Fruit fly (Drosophila melanogaster) whole organism, embryonic: Measurements from ENCODE around the gene CG5262.
A peak's percentile ranks its signal among the peaks of the same experiment; 100 is the strongest.

Experiments
- Abd-B ChIP-seq: fragments of 200-800 bp; sonication (Bioruptor generic); optimal IDR thresholded peaks from 2 replicates; lab custom pipeline; 2018; ENCODE audit warnings: missing biosample characterization, mild to moderate bottlenecking, missing genetic modification characterization, moderate library complexity
- CG10654 ChIP-seq: fragments of 200-800 bp; sonication (Bioruptor generic); optimal IDR thresholded peaks from 2 replicates; lab custom pipeline; 2016; ENCODE audit warnings: missing biosample characterization, missing genetic modification characterization
- CG11456 ChIP-seq: fragments of 200-800 bp; sonication (Bioruptor generic); IDR thresholded peaks from 3 replicates; pipeline ENCODE4 v1.3.6; 2022; ENCODE audit warnings: missing biosample characterization, missing genetic modification characterization
- CG11723 ChIP-seq: fragments of 200-800 bp; sonication (Bioruptor generic); optimal IDR thresholded peaks from 2 replicates; lab custom pipeline; 2017; ENCODE audit warnings: missing biosample characterization, mild to moderate bottlenecking, missing genetic modification characterization
- CG12071 ChIP-seq: fragments of 200-800 bp; sonication (Bioruptor generic); optimal IDR thresholded peaks from 3 replicates; lab custom pipeline; 2018; ENCODE audit warnings: missing biosample characterization, mild to moderate bottlenecking, missing genetic modification characterization
- CG1233 ChIP-seq: fragments of 200-800 bp; sonication (Bioruptor generic); optimal IDR thresholded peaks from 4 replicates; lab custom pipeline; 2018; ENCODE audit warnings: missing biosample characterization, mild to moderate bottlenecking, missing genetic modification characterization
- CG13123 ChIP-seq: fragments of 200-800 bp; sonication (Bioruptor generic); optimal IDR thresholded peaks from 2 replicates; lab custom pipeline; 2016; ENCODE audit warnings: missing biosample characterization, missing genetic modification characterization
- CG13424 ChIP-seq: fragments of 200-800 bp; sonication (Bioruptor generic); optimal IDR thresholded peaks from 2 replicates; lab custom pipeline; 2019; ENCODE audit warnings: missing biosample characterization, mild to moderate bottlenecking, missing genetic modification characterization, moderate library complexity
- CG15073 ChIP-seq: fragments of 200-800 bp; sonication (Bioruptor generic); optimal IDR thresholded peaks from 2 replicates; lab custom pipeline; 2016; ENCODE audit warnings: missing biosample characterization, missing genetic modification characterization
- CG17385 ChIP-seq: fragments of 200-800 bp; sonication (Bioruptor generic); optimal IDR thresholded peaks from 3 replicates; lab custom pipeline; 2018; ENCODE audit warnings: missing biosample characterization, mild to moderate bottlenecking, missing genetic modification characterization
- CG1832 ChIP-seq: fragments of 200-800 bp; sonication (Bioruptor generic); optimal IDR thresholded peaks from 2 replicates; lab custom pipeline; 2017; ENCODE audit warnings: missing biosample characterization, mild to moderate bottlenecking, missing genetic modification characterization, inconsistent platforms
- CG31441 ChIP-seq: fragments of 200-800 bp; sonication (Bioruptor generic); IDR thresholded peaks from 2 replicates; pipeline ENCODE4 v1.3.6; 2022; ENCODE audit warnings: missing biosample characterization, missing genetic modification characterization
- CG32772 ChIP-seq: fragments of 200-800 bp; sonication (Bioruptor generic); IDR thresholded peaks from 2 replicates; pipeline ENCODE4 v1.3.6; 2022; ENCODE audit warnings: missing biosample characterization, missing genetic modification characterization
- CG5953 ChIP-seq: fragments of 200-800 bp; sonication (Bioruptor generic); IDR thresholded peaks from 2 replicates; pipeline ENCODE4 v1.3.6; 2022; ENCODE audit warnings: missing biosample characterization, missing genetic modification characterization
- CG6689 ChIP-seq: fragments of 200-800 bp; sonication (Bioruptor generic); IDR thresholded peaks from 2 replicates; pipeline ENCODE4 v1.3.6; 2022; ENCODE audit warnings: missing biosample characterization, missing genetic modification characterization
- CG7271 ChIP-seq: fragments of 200-800 bp; sonication (Bioruptor generic); optimal IDR thresholded peaks from 2 replicates; lab custom pipeline; 2018; ENCODE audit warnings: missing biosample characterization, mild to moderate bottlenecking, missing genetic modification characterization, moderate library complexity
- CG7963 ChIP-seq: fragments of 200-800 bp; sonication (Bioruptor generic); IDR thresholded peaks from 3 replicates; pipeline ENCODE4 v1.3.6; 2022; ENCODE audit warnings: missing biosample characterization, missing genetic modification characterization; ENCODE audit not compliant: partially characterized antibody
- CG8290 ChIP-seq, 3 experiments: fragments of 200-800 bp; sonication (Bioruptor generic); optimal IDR thresholded peaks; 2 replicates each; lab custom pipeline; 2016 to 2019; ENCODE audit warnings: missing biosample characterization in 3 of 3, missing genetic modification characterization in 3 of 3, mild to moderate bottlenecking in 2 of 3, moderate library complexity in 1 of 3
- CG9727 ChIP-seq: fragments of 200-800 bp; sonication (Bioruptor generic); optimal IDR thresholded peaks from 3 replicates; lab custom pipeline; 2017; ENCODE audit warnings: missing biosample characterization, mild to moderate bottlenecking, missing genetic modification characterization
- D19A ChIP-seq: fragments of 200-800 bp; optimal IDR thresholded peaks from 3 replicates; lab custom pipeline; 2019; ENCODE audit warnings: missing biosample characterization, mild to moderate bottlenecking, missing genetic modification characterization, moderate library complexity
- Dip2 ChIP-seq: fragments of 200-800 bp; sonication (Bioruptor generic); IDR thresholded peaks from 2 replicates; pipeline ENCODE4 v1.3.6; 2022; ENCODE audit warnings: missing biosample characterization, missing genetic modification characterization
- Ets97D ChIP-seq: fragments of 200-800 bp; sonication (Bioruptor generic); optimal IDR thresholded peaks from 3 replicates; lab custom pipeline; 2016; ENCODE audit warnings: missing biosample characterization, missing genetic modification characterization
- GATAe ChIP-seq: fragments of 200-800 bp; sonication (Bioruptor generic); conservative IDR thresholded peaks from 2 replicates; pipeline ENCODE4 v1.3.6; 2022; ENCODE audit warnings: missing biosample characterization, missing genetic modification characterization
- Gsc ChIP-seq: fragments of 200-800 bp; sonication (Bioruptor generic); IDR thresholded peaks from 2 replicates; pipeline ENCODE4 v1.3.6; 2022; ENCODE audit warnings: missing biosample characterization, missing genetic modification characterization
- Gug ChIP-seq: fragments of 200-800 bp; sonication (Bioruptor generic); IDR thresholded peaks from 4 replicates; pipeline ENCODE4 v1.3.6; 2022; ENCODE audit warnings: missing biosample characterization, missing genetic modification characterization
- Hmx ChIP-seq: fragments of 200-800 bp; sonication (Bioruptor generic); optimal IDR thresholded peaks from 2 replicates; lab custom pipeline; 2016; ENCODE audit warnings: missing biosample characterization, missing genetic modification characterization
- Hr3 ChIP-seq: fragments of 200-800 bp; sonication (Bioruptor generic); optimal IDR thresholded peaks from 3 replicates; lab custom pipeline; 2016; ENCODE audit warnings: missing biosample characterization, missing genetic modification characterization
- NC2α ChIP-seq: fragments of 200-800 bp; sonication (Bioruptor generic); optimal IDR thresholded peaks from 2 replicates; lab custom pipeline; 2016; ENCODE audit warnings: missing biosample characterization, missing genetic modification characterization
- NC2β ChIP-seq: fragments of 200-800 bp; sonication (Bioruptor generic); optimal IDR thresholded peaks from 2 replicates; lab custom pipeline; 2016; ENCODE audit warnings: missing biosample characterization, missing genetic modification characterization
- Nf-YB ChIP-seq: fragments of 200-800 bp; sonication (Bioruptor generic); optimal IDR thresholded peaks from 3 replicates; lab custom pipeline; 2019; ENCODE audit warnings: missing biosample characterization, mild to moderate bottlenecking, missing genetic modification characterization, moderate library complexity
- Nf-YC ChIP-seq: fragments of 200-800 bp; optimal IDR thresholded peaks from 3 replicates; lab custom pipeline; 2019; ENCODE audit warnings: missing biosample characterization, mild to moderate bottlenecking, missing genetic modification characterization, moderate library complexity
- Sry-β ChIP-seq: fragments of 200-800 bp; sonication (Bioruptor generic); optimal IDR thresholded peaks from 2 replicates; lab custom pipeline; 2018; ENCODE audit warnings: missing biosample characterization, mild to moderate bottlenecking, missing genetic modification characterization, moderate library complexity
- Stat92E ChIP-seq, 3 experiments: fragments of >200 bp in 2 of 3; fragments of 200-800 bp in 1 of 3; sonication (Bioruptor generic) in 1 of 3; optimal IDR thresholded peaks; 2 replicates each; lab custom pipeline; 2017 to 2019; ENCODE audit warnings: missing biosample characterization in 3 of 3, missing genetic modification characterization in 3 of 3, mild to moderate bottlenecking in 1 of 3, moderate library complexity in 1 of 3
- danr ChIP-seq: fragments of 200-800 bp; sonication (Bioruptor generic); IDR thresholded peaks from 2 replicates; pipeline ENCODE4 v1.3.6; 2022; ENCODE audit warnings: missing biosample characterization, missing genetic modification characterization
- ewg ChIP-seq: fragments of 200-800 bp; sonication (Bioruptor generic); optimal IDR thresholded peaks from 3 replicates; lab custom pipeline; 2017; ENCODE audit warnings: mild to moderate bottlenecking, missing biosample characterization, missing genetic modification reagents, missing genetic modification characterization
- gro ChIP-seq: fragments of 200-800 bp; sonication (Bioruptor generic); optimal IDR thresholded peaks from 2 replicates; lab custom pipeline; 2016; ENCODE audit warnings: missing biosample characterization, missing genetic modification characterization
- kni ChIP-seq: fragments of 200-800 bp; sonication (Bioruptor generic); optimal IDR thresholded peaks from 3 replicates; lab custom pipeline; 2017; ENCODE audit warnings: mild to moderate bottlenecking, missing biosample characterization, missing genetic modification reagents, missing genetic modification characterization
- lilli ChIP-seq: fragments of 200-800 bp; sonication (Bioruptor generic); optimal IDR thresholded peaks from 3 replicates; lab custom pipeline; 2016; ENCODE audit warnings: missing biosample characterization, missing genetic modification characterization
- mld ChIP-seq: fragments of 200-800 bp; sonication (Bioruptor generic); IDR thresholded peaks from 3 replicates; pipeline ENCODE4 v1.3.6; 2022; ENCODE audit warnings: missing biosample characterization, missing genetic modification characterization; ENCODE audit not compliant: partially characterized antibody
- oc ChIP-seq: fragments of 200-800 bp; sonication (Bioruptor generic); optimal IDR thresholded peaks from 2 replicates; lab custom pipeline; 2018; ENCODE audit warnings: missing biosample characterization, mild to moderate bottlenecking, missing genetic modification characterization, moderate library complexity
- row ChIP-seq: fragments of 200-800 bp; sonication (Bioruptor generic); IDR thresholded peaks from 3 replicates; pipeline ENCODE4 v1.3.6; 2022; ENCODE audit warnings: missing biosample characterization, missing genetic modification characterization
- salm ChIP-seq: fragments of 200-800 bp; sonication (Bioruptor generic); optimal IDR thresholded peaks from 2 replicates; lab custom pipeline; 2018; ENCODE audit warnings: missing biosample characterization, mild to moderate bottlenecking, missing genetic modification characterization
- ssp ChIP-seq: fragments of 200-800 bp; sonication (Bioruptor generic); IDR thresholded peaks from 2 replicates; pipeline ENCODE4 v1.3.6; 2022; ENCODE audit warnings: missing biosample characterization, missing genetic modification characterization
- tap ChIP-seq: fragments of 200-800 bp; optimal IDR thresholded peaks from 3 replicates; lab custom pipeline; 2019; ENCODE audit warnings: missing biosample characterization, mild to moderate bottlenecking, missing genetic modification characterization, moderate library complexity
- tin ChIP-seq: fragments of 200-800 bp; sonication (Bioruptor generic); optimal IDR thresholded peaks from 3 replicates; lab custom pipeline; 2016; ENCODE audit warnings: missing biosample characterization, missing genetic modification characterization
- tna ChIP-seq: fragments of 200-800 bp; sonication (Bioruptor generic); IDR thresholded peaks from 2 replicates; pipeline ENCODE4 v1.3.6; 2022; ENCODE audit warnings: missing biosample characterization, missing genetic modification characterization; ENCODE audit not compliant: partially characterized antibody
- trem ChIP-seq: fragments of 200-800 bp; optimal IDR thresholded peaks from 3 replicates; lab custom pipeline; 2019; ENCODE audit warnings: missing biosample characterization, mild to moderate bottlenecking, missing genetic modification characterization, moderate library complexity
- vvl ChIP-seq: fragments of 200-800 bp; sonication (Bioruptor generic); IDR thresholded peaks from 2 replicates; pipeline ENCODE4 v1.3.6; 2022; ENCODE audit warnings: missing biosample characterization, missing genetic modification characterization

Gene CG5262

dm6 chr3L:20401026-20401912 is 29.0 kb downstream of the CG5262 start, which contains the start of gene trbl (continued):
- no peak for TF ChIP-seq danr (GFP tag; lab: Robert Waterston, UW)
- TF ChIP-seq Abd-B (GFP tag; lab: Kevin White, UChicago): no peak
- TF ChIP-seq Gug (GFP tag; lab: Robert Waterston, UW): no peak
- peak; percentile 59 for TF ChIP-seq trem
- peak; percentile 92 for TF ChIP-seq CG15073 (GFP tag; lab: Kevin White, UChicago)
- TF ChIP-seq salm (tag; lab: Kevin White, UChicago): peak; percentile 57
- TF ChIP-seq Hr3 (GFP tag; lab: Kevin White, UChicago): no peak
- peak; percentile 18 for TF ChIP-seq tap (tag; lab: Kevin White, UChicago)
- TF ChIP-seq tin (GFP tag; lab: Kevin White, UChicago): no peak
- peak; percentile 43 for TF ChIP-seq CG8290 (GFP tag; optimal IDR thresholded peaks at IDR 0.05; lab: Kevin White, UChicago)
- peak; percentile 44 to 64 for TF ChIP-seq CG8290 (tag; optimal IDR thresholded peaks at IDR 0.05; lab: Kevin White, UChicago)
- peak; percentile 20; the same call in 1 of the 2 replicates for TF ChIP-seq CG31441 (GFP tag; lab: Robert Waterston, UW)
- peak; percentile 81 for TF ChIP-seq kni (GFP tag; lab: Kevin White, UChicago)
- TF ChIP-seq GATAe (GFP tag; lab: Robert Waterston, UW): no peak
- peak; percentile 9; the same call in 1 of the 3 replicates for TF ChIP-seq row (GFP tag; lab: Robert Waterston, UW)
- TF ChIP-seq CG7271 (tag; lab: Kevin White, UChicago): peak; percentile 54
- TF ChIP-seq ssp (GFP tag; lab: Robert Waterston, UW): no peak
- TF ChIP-seq CG12071: peak; percentile 58
- TF ChIP-seq Hmx (GFP tag; lab: Kevin White, UChicago): no peak
- no peak for TF ChIP-seq NC2α
- TF ChIP-seq CG9727 (GFP tag; lab: Kevin White, UChicago): no peak
- no peak for TF ChIP-seq ewg (GFP tag; lab: Kevin White, UChicago)
- peak; percentile 26 for TF ChIP-seq Ets97D
- peak; percentile 6 for TF ChIP-seq CG13424 (tag; lab: Kevin White, UChicago)
- peak in 1 of 3 experiments; percentile 46 for TF ChIP-seq Stat92E (GFP tag; optimal IDR thresholded peaks at IDR 0.05; lab: Kevin White, UChicago)
- TF ChIP-seq Gsc: no peak
- no peak; the same call in 1 of the 2 replicates for TF ChIP-seq tna (GFP tag; lab: Robert Waterston, UW)
- TF ChIP-seq CG1832 (GFP tag; lab: Kevin White, UChicago): peak; percentile 97
- no peak for TF ChIP-seq CG11456 (GFP tag; lab: Robert Waterston, UW)
- no peak for TF ChIP-seq CG10654
- no peak for TF ChIP-seq Dip2 (GFP tag; lab: Robert Waterston, UW)
- peak; percentile 13 for TF ChIP-seq NC2β (GFP tag; lab: Kevin White, UChicago)
- TF ChIP-seq CG17385 (GFP tag; lab: Kevin White, UChicago): peak; percentile 91
- no peak for TF ChIP-seq CG5953 (GFP tag; lab: Robert Waterston, UW)
- TF ChIP-seq Nf-YB (GFP tag; lab: Kevin White, UChicago): peak; percentile 33
- peak; percentile 90 for TF ChIP-seq mld
- TF ChIP-seq Sry-β (GFP tag; lab: Kevin White, UChicago): no peak
- peak; percentile 25 for TF ChIP-seq CG11723 (GFP tag; lab: Kevin White, UChicago)
- peak; percentile 47 for TF ChIP-seq oc
- TF ChIP-seq D19A (tag; lab: Kevin White, UChicago): peak; percentile 26
- no peak for TF ChIP-seq CG13123 (GFP tag; lab: Kevin White, UChicago)
- no peak for TF ChIP-seq CG1233 (GFP tag; lab: Kevin White, UChicago)
- peak; percentile 8 for TF ChIP-seq lilli
- TF ChIP-seq CG32772: no peak
- no peak for TF ChIP-seq CG6689 (GFP tag; lab: Robert Waterston, UW)
- TF ChIP-seq vvl (GFP tag; lab: Robert Waterston, UW): peak; percentile 56; the same call in 1 of the 2 replicates
- peak; percentile 80; the same call in 2 of the 3 replicates for TF ChIP-seq CG7963 (GFP tag; lab: Robert Waterston, UW)
- no peak for TF ChIP-seq gro
- TF ChIP-seq Nf-YC (tag; lab: Kevin White, UChicago): peak; percentile 59
